Worm (Caenorhabditis elegans) whole organism, early embryonic: ENCODE data around the gene gly-11.
"Not testable (repeated sequence)": the region's sequence is repeated elsewhere in the genome, so short reads cannot be mapped to it uniquely, and the experiment has no call there.

ENCODE experiments used
- B0310.2 ChIP-seq: sonication (generic microtip); optimal IDR thresholded peaks from 2 replicates; lab custom pipeline; 2016; ENCODE audit warnings: mild to moderate bottlenecking, missing genetic modification characterization, missing compliant biosample characterization
- F13C5.2 ChIP-seq: sonication (generic microtip); optimal IDR thresholded peaks from 2 replicates; lab custom pipeline; 2017; ENCODE audit warnings: mild to moderate bottlenecking, missing genetic modification characterization, inconsistent platforms, missing compliant biosample characterization
- aly-1 ChIP-seq: sonication (generic microtip); optimal IDR thresholded peaks from 2 replicates; lab custom pipeline; 2016; ENCODE audit warnings: missing genetic modification characterization, missing compliant biosample characterization
- ama-1 ChIP-seq: fragments of 150-350 bp; optimal IDR thresholded peaks from 2 replicates; lab custom pipeline; 2014
- ceh-13 ChIP-seq: fragments of 200-800 bp; sonication (Bioruptor generic); optimal IDR thresholded peaks from 2 replicates; lab custom pipeline; 2018; ENCODE audit warnings: mild to moderate bottlenecking, missing genetic modification characterization, missing compliant biosample characterization
- ceh-36 ChIP-seq: sonication (generic microtip); optimal IDR thresholded peaks from 2 replicates; lab custom pipeline; 2016; ENCODE audit warnings: missing genetic modification characterization, inconsistent platforms, missing compliant biosample characterization
- ets-7 ChIP-seq: sonication (generic microtip); optimal IDR thresholded peaks from 2 replicates; lab custom pipeline; 2016; ENCODE audit warnings: missing genotype, missing genetic modification characterization, missing compliant biosample characterization
- flt-1 ChIP-seq: fragments of 200-800 bp; sonication (Bioruptor generic); IDR thresholded peaks from 2 replicates; pipeline ENCODE4 v1.3.6; 2022; ENCODE audit warnings: missing genetic modification characterization, missing compliant biosample characterization
- hmbx-1 ChIP-seq: sonication (generic microtip); optimal IDR thresholded peaks from 2 replicates; lab custom pipeline; 2016; ENCODE audit warnings: mild to moderate bottlenecking, missing genetic modification characterization, missing compliant biosample characterization
- hmg-4 ChIP-seq: fragments of 200-800 bp; sonication (Bioruptor generic); optimal IDR thresholded peaks from 2 replicates; lab custom pipeline; 2018; ENCODE audit warnings: mild to moderate bottlenecking, missing genetic modification characterization, missing compliant biosample characterization
- hnd-1 ChIP-seq: sonication (generic microtip); optimal IDR thresholded peaks from 2 replicates; lab custom pipeline; 2016; ENCODE audit warnings: missing genetic modification characterization, missing compliant biosample characterization
- pes-1 ChIP-seq: fragments of 200-800 bp; sonication (Bioruptor generic); IDR thresholded peaks from 2 replicates; pipeline ENCODE4 v1.3.6; 2022; ENCODE audit warnings: missing genetic modification reagents, missing genetic modification characterization, missing compliant biosample characterization
- scrt-1 ChIP-seq: fragments of 200-800 bp; sonication (Bioruptor generic); IDR thresholded peaks from 2 replicates; pipeline ENCODE4 v1.3.6; 2022; ENCODE audit warnings: missing genetic modification characterization, missing compliant biosample characterization
- sea-1 ChIP-seq: fragments of 200-800 bp; sonication (Bioruptor generic); conservative IDR thresholded peaks from 2 replicates; pipeline ENCODE4 v1.3.6; 2022; ENCODE audit warnings: missing genetic modification characterization, missing compliant biosample characterization
- tbx-11 ChIP-seq: fragments of 200-800 bp; sonication (Bioruptor generic); IDR thresholded peaks from 2 replicates; pipeline ENCODE4 v1.3.6; 2022; ENCODE audit warnings: missing genetic modification characterization, missing compliant biosample characterization
- tbx-37 ChIP-seq: fragments of 200-800 bp; sonication (Bioruptor generic); conservative IDR thresholded peaks from 2 replicates; pipeline ENCODE4 v1.3.6; 2022; ENCODE audit warnings: missing genetic modification reagents, missing genetic modification characterization, missing compliant biosample characterization
- tra-4 ChIP-seq: sonication (generic microtip); optimal IDR thresholded peaks from 2 replicates; lab custom pipeline; 2017; ENCODE audit warnings: missing genetic modification characterization, missing compliant biosample characterization

The gly-11 gene

ce11 chrIII:12177145-12177544, at the start of gene gly-11:
Gene gly-11, minus strand, starts transcription at chrIII:12177245.
- not testable (repeated sequence) for TF ChIP-seq hnd-1 (tag; lab: Kevin White, UChicago); tra-4; ets-7 (tag; lab: Kevin White, UChicago)

- TF ChIP-seq scrt-1 (no peak), pes-1 (no peak), hmg-4 (GFP tag; lab: Kevin White, UChicago) (no peak), tbx-11 (GFP tag; lab: Robert Waterston, UW) (no peak)
Measured at ce11 chrIII:12226089-12226682, 49.1 kb upstream of the gly-11 start, which contains the start of the genes Y75B8A.18 and Y75B8A.19. Gene Y75B8A.18, minus strand, starts transcription at chrIII:12226230. Gene Y75B8A.19, plus strand, starts transcription at chrIII:12226632.

ce11 chrIII:12225234-12225633, 48.2 kb upstream of the gly-11 start, which contains the start of gene gmn-1:
Gene gmn-1, minus strand, starts transcription at chrIII:12225331.
- TF ChIP-seq pes-1 (peak; percentile 13; the same call in 1 of the 2 replicates), B0310.2 (tag; lab: Kevin White, UChicago) (no peak), ets-7 (tag; lab: Kevin White, UChicago) (no peak)

ce11 chrIII:12223208-12223607, 46.2 kb upstream of the gly-11 start:
- no peak for TF ChIP-seq aly-1 (tag; lab: Kevin White, UChicago)
- no peak for TF ChIP-seq ceh-36 (tag; lab: Kevin White, UChicago)
- TF ChIP-seq hmbx-1 (tag; lab: Kevin White, UChicago) = no peak
- no peak for TF ChIP-seq B0310.2 (tag; lab: Kevin White, UChicago)
- TF ChIP-seq tbx-11 (GFP tag; lab: Robert Waterston, UW) = no peak
- no peak for TF ChIP-seq F13C5.2 (tag; lab: Kevin White, UChicago)
- no peak for TF ChIP-seq hmg-4 (GFP tag; lab: Kevin White, UChicago)
- TF ChIP-seq tbx-37 = no peak
- no peak for TF ChIP-seq hnd-1 (tag; lab: Kevin White, UChicago)
- TF ChIP-seq sea-1 (GFP tag; lab: Robert Waterston, UW) = no peak
- TF ChIP-seq pes-1 = no peak
- no peak for TF ChIP-seq ets-7 (tag; lab: Kevin White, UChicago)
- no peak for TF ChIP-seq tra-4

- TF ChIP-seq scrt-1 = no peak
- no peak for TF ChIP-seq ama-1 (lab: Kevin White, UChicago)
- no peak for TF ChIP-seq flt-1 (GFP tag; lab: Robert Waterston, UW)
- TF ChIP-seq B0310.2 (tag; lab: Kevin White, UChicago) = no peak
- no peak for TF ChIP-seq pes-1
- no peak for TF ChIP-seq ceh-36 (tag; lab: Kevin White, UChicago)
- TF ChIP-seq tra-4 = no peak
- no peak for TF ChIP-seq ets-7 (tag; lab: Kevin White, UChicago)
- TF ChIP-seq F13C5.2 (tag; lab: Kevin White, UChicago) = no peak
- TF ChIP-seq hnd-1 (tag; lab: Kevin White, UChicago) = no peak
Measured at ce11 chrIII:12221452-12221851, 44.4 kb upstream of the gly-11 start.

ce11 chrIII:12220820-12221219, 43.8 kb upstream of the gly-11 start:
- TF ChIP-seq tbx-37 = no peak
- TF ChIP-seq hmbx-1 (tag; lab: Kevin White, UChicago) = no peak
- TF ChIP-seq hmg-4 (GFP tag; lab: Kevin White, UChicago) = no peak
- no peak for TF ChIP-seq tra-4
- TF ChIP-seq sea-1 (GFP tag; lab: Robert Waterston, UW) = no peak
- no peak for TF ChIP-seq ceh-13 (GFP tag; lab: Kevin White, UChicago)
- TF ChIP-seq pes-1 = no peak
- TF ChIP-seq tbx-11 (GFP tag; lab: Robert Waterston, UW) = no peak
- TF ChIP-seq flt-1 (GFP tag; lab: Robert Waterston, UW) = no peak
- TF ChIP-seq aly-1 (tag; lab: Kevin White, UChicago) = no peak
- TF ChIP-seq F13C5.2 (tag; lab: Kevin White, UChicago) = no peak
- TF ChIP-seq B0310.2 (tag; lab: Kevin White, UChicago) = no peak
- TF ChIP-seq hnd-1 (tag; lab: Kevin White, UChicago) = no peak
- TF ChIP-seq scrt-1 = no peak
- no peak for TF ChIP-seq ets-7 (tag; lab: Kevin White, UChicago)
- TF ChIP-seq ama-1 (lab: Kevin White, UChicago) = no peak
- no peak for TF ChIP-seq ceh-36 (tag; lab: Kevin White, UChicago)

ce11 chrIII:12218633-12219097, 41.6 kb upstream of the gly-11 start, which contains the start of the genes gex-4 and gphr-1:
Gene gex-4, minus strand, starts transcription at chrIII:12218634.
Gene gphr-1, plus strand, starts transcription at chrIII:12219047.
- TF ChIP-seq tbx-37 (0 out of 2 replicates have a peak, but pooled peaks have one; percentile 2), ama-1 (lab: Kevin White, UChicago) (no peak)

- no peak for TF ChIP-seq tra-4
- TF ChIP-seq aly-1 (tag; lab: Kevin White, UChicago) = no peak
- no peak for TF ChIP-seq scrt-1
- no peak for TF ChIP-seq sea-1 (GFP tag; lab: Robert Waterston, UW)
- TF ChIP-seq hmbx-1 (tag; lab: Kevin White, UChicago) = no peak
- no peak for TF ChIP-seq tbx-37
- TF ChIP-seq ama-1 (lab: Kevin White, UChicago) = no peak
- no peak for TF ChIP-seq F13C5.2 (tag; lab: Kevin White, UChicago)
- no peak for TF ChIP-seq ets-7 (tag; lab: Kevin White, UChicago)
- no peak for TF ChIP-seq hnd-1 (tag; lab: Kevin White, UChicago)
Measured at ce11 chrIII:12218078-12218477, 41.0 kb upstream of the gly-11 start.
